Worm (Caenorhabditis elegans): Measurements from ENCODE around the gene Y41D4B.4.

The Y41D4B.4 gene

ce11 chrIV:1711029-1711489 lies 51.1 kb downstream of the Y41D4B.4 start, which contains the start of gene rpi-2 (continued):
- TF ChIP-seq attf-5 (GFP tag; optimal IDR thresholded peaks at IDR 0.05) (peak; percentile 63), atf-7 (tag; optimal IDR thresholded peaks at IDR 0.05) (peak; percentile 78), Y53F4B.3 (GFP tag; IDR thresholded peaks at IDR 0.05) (peak; percentile 58), hlh-26 (GFP tag; conservative IDR thresholded peaks at IDR 0.05) (0 out of 2 replicates have a peak, but pooled peaks have one; percentile 70), hmg-20 (GFP tag; IDR thresholded peaks at IDR 0.05) (peak; percentile 78), zfh-2 (GFP tag; conservative IDR thresholded peaks at IDR 0.05) (peak; percentile 16; the same call in 1 of the 2 replicates), tlf-1 (GFP tag; optimal IDR thresholded peaks at IDR 0.05) (peak; percentile 92), nfyb-1 (GFP tag; IDR thresholded peaks at IDR 0.05) (peak; percentile 90), tbp1 (GFP tag; optimal IDR thresholded peaks at IDR 0.05) (peak; percentile 70), mcd-1 (GFP tag; IDR thresholded peaks at IDR 0.05) (peak; percentile 86), die-1 (tag; optimal IDR thresholded peaks at IDR 0.05) (peak; percentile 71), lir-1 (GFP tag; conservative IDR thresholded peaks at IDR 0.05) (no peak), F49E8.2 (tag; optimal IDR thresholded peaks at IDR 0.05; ENCODE audit: insufficient read depth) (peak; percentile 96), lin-40 (tag; optimal IDR thresholded peaks at IDR 0.05) (peak; percentile 22), ceh-40 (GFP tag; IDR thresholded peaks at IDR 0.05) (peak; percentile 94), Y67H2A.10 (GFP tag; conservative IDR thresholded peaks at IDR 0.05) (no peak), sdz-38 (tag; optimal IDR thresholded peaks at IDR 0.05) (no peak), Y53G8AR.9 (GFP tag; conservative IDR thresholded peaks at IDR 0.05) (peak; percentile 96), F22D6.2 (tag; optimal IDR thresholded peaks at IDR 0.05) (no peak), ccch-3 (GFP tag; optimal IDR thresholded peaks at IDR 0.05) (no peak), sptf-2 (GFP tag; optimal IDR thresholded peaks at IDR 0.05) (no peak), ztf-25 (GFP tag; IDR thresholded peaks at IDR 0.05) (no peak), gei-17 (GFP tag; optimal IDR thresholded peaks at IDR 0.05) (peak; percentile 5), K12H6.12 (tag; optimal IDR thresholded peaks at IDR 0.05) (peak; percentile 42), B0261.1 (tag; optimal IDR thresholded peaks at IDR 0.05) (peak; percentile 21), tbx-9 (tag; optimal IDR thresholded peaks at IDR 0.05; ENCODE audit: borderline replicate concordance) (peak; percentile 44), ama-1 (optimal IDR thresholded peaks at IDR 0.05) (no peak), ama-1 (GFP tag; optimal IDR thresholded peaks at IDR 0.05) (peak; percentile 49 to 50), ceh-27 (GFP tag; optimal IDR thresholded peaks at IDR 0.05) (peak; percentile 46), F37B4.10 (GFP tag; IDR thresholded peaks at IDR 0.05) (0 out of 2 replicates have a peak, but pooled peaks have one; percentile 38), lin-35 (GFP tag; optimal IDR thresholded peaks at IDR 0.05) (peak in 2 of 3 experiments; percentile 21 to 53), nhr-90 (tag; optimal IDR thresholded peaks at IDR 0.05) (peak; percentile 66), ztf-3 (GFP tag; optimal IDR thresholded peaks at IDR 0.05) (no peak), ztf-28 (GFP tag; IDR thresholded peaks at IDR 0.05) (peak; percentile 57; the same call in 1 of the 2 replicates), ets-4 (GFP tag; optimal IDR thresholded peaks at IDR 0.05) (peak; percentile 34), ztf-6 (GFP tag; IDR thresholded peaks at IDR 0.05) (no peak), F55B11.4 (tag; optimal IDR thresholded peaks at IDR 0.05; ENCODE audit: borderline replicate concordance, insufficient read depth) (no peak), ztf-26 (tag; optimal IDR thresholded peaks at IDR 0.05) (peak; percentile 15), pha-4 (tag; optimal IDR thresholded peaks at IDR 0.05) (no peak), akir-1 (GFP tag; optimal IDR thresholded peaks at IDR 0.05) (no peak), Y95B8A.8 (GFP tag; IDR thresholded peaks at IDR 0.05) (peak; percentile 92), F39B2.1 (GFP tag; IDR thresholded peaks at IDR 0.05) (peak; percentile 92), hsf-1 (GFP tag; IDR thresholded peaks at IDR 0.05) (peak; percentile 86), lsl-1 (GFP tag; optimal IDR thresholded peaks at IDR 0.05) (peak; percentile 68), ceh-91 (GFP tag; IDR thresholded peaks at IDR 0.05) (peak; percentile 45; the same call in 1 of the 2 replicates), cebp-2 (GFP tag; IDR thresholded peaks at IDR 0.05) (0 out of 2 replicates have a peak, but pooled peaks have one; percentile 65), T26A5.8 (tag; optimal IDR thresholded peaks at IDR 0.05) (peak; percentile 88), him-1 (tag; optimal IDR thresholded peaks at IDR 0.05) (peak; percentile 69), snpc-3.4 (tag; optimal IDR thresholded peaks at IDR 0.05) (peak; percentile 87)

Data from whole organism, young adult.